Worm (Caenorhabditis elegans): ENCODE data around the gene B0244.10.
A peak's percentile ranks its signal among the peaks of the same experiment; 100 is the strongest.

B0244.10 gene

ce11 chrIII:5785273-5785929 lies 50.4 kb downstream of the B0244.10 start, which contains the start of gene Y37B11A.3 (continued):
- TF ChIP-seq unc-62 (GFP tag; optimal IDR thresholded peaks at IDR 0.05) (no peak), aly-2 (tag; optimal IDR thresholded peaks at IDR 0.05) (no peak), nhr-12 (tag; optimal IDR thresholded peaks at IDR 0.05) (no peak), nfya-1 (tag; optimal IDR thresholded peaks at IDR 0.05; ENCODE audit: insufficient read depth) (peak; percentile 82), nhr-28 (tag; optimal IDR thresholded peaks at IDR 0.05) (no peak), egl-5 (tag; optimal IDR thresholded peaks at IDR 0.05) (peak; percentile 31), snpc-4 (tag; optimal IDR thresholded peaks at IDR 0.05) (peak; percentile 58), hmg-11 (tag; optimal IDR thresholded peaks at IDR 0.05) (peak; percentile 77), ceh-82 (tag; optimal IDR thresholded peaks at IDR 0.05) (no peak), ztf-11 (tag; optimal IDR thresholded peaks at IDR 0.05) (no peak), tbx-2 (tag; optimal IDR thresholded peaks at IDR 0.05) (peak; percentile 58), daf-12 (tag; optimal IDR thresholded peaks at IDR 0.05) (no peak), sea-2 (GFP tag; optimal IDR thresholded peaks at IDR 0.05) (no peak), nhr-43 (tag; optimal IDR thresholded peaks at IDR 0.05; ENCODE audit: poor library complexity, severe bottlenecking) (peak; percentile 74), mml-1 (tag; optimal IDR thresholded peaks at IDR 0.05) (no peak), nhr-237 (tag; optimal IDR thresholded peaks at IDR 0.05) (no peak), nhr-67 (tag; optimal IDR thresholded peaks at IDR 0.05) (no peak), fkh-2 (tag; optimal IDR thresholded peaks at IDR 0.05) (no peak), ceh-16 (tag; optimal IDR thresholded peaks at IDR 0.05) (no peak), unc-39 (tag; optimal IDR thresholded peaks at IDR 0.05) (no peak)
